Worm (Caenorhabditis elegans) whole organism, young adult: ENCODE data around the gene srh-123.
"Not testable (repeated sequence)": the region's sequence is repeated elsewhere in the genome, so short reads cannot be mapped to it uniquely, and the experiment has no call there.

ENCODE experiments used
- B0336.3 ChIP-seq: fragments of 200-800 bp; sonication (Bioruptor generic); IDR thresholded peaks from 2 replicates; pipeline ENCODE4 v1.3.6; 2022; ENCODE audit warnings: missing genetic modification characterization, missing compliant biosample characterization
- C17E4.6 ChIP-seq: fragments of 200-800 bp; sonication (Bioruptor generic); IDR thresholded peaks from 2 replicates; pipeline ENCODE4 v1.3.6; 2022; ENCODE audit warnings: missing genetic modification reagents, missing genetic modification characterization, missing compliant biosample characterization
- F33H1.4 ChIP-seq: fragments of 200-800 bp; sonication (Bioruptor generic); IDR thresholded peaks from 2 replicates; pipeline ENCODE4 v1.3.6; 2022; ENCODE audit warnings: missing genetic modification reagents, missing genetic modification characterization, missing compliant biosample characterization
- F37B4.10 ChIP-seq: fragments of 200-800 bp; sonication (Bioruptor generic); IDR thresholded peaks from 2 replicates; pipeline ENCODE4 v1.3.6; 2022; ENCODE audit warnings: missing genetic modification characterization, missing compliant biosample characterization
- F49E8.2 ChIP-seq: sonication (generic microtip); optimal IDR thresholded peaks from 3 replicates; lab custom pipeline; 2017; ENCODE audit warnings: missing genetic modification characterization, mild to moderate bottlenecking, missing compliant biosample characterization, antibody characterized with exemption, moderate library complexity; ENCODE audit not compliant: insufficient read depth
- K11D2.4 ChIP-seq: fragments of 200-800 bp; sonication (Bioruptor generic); IDR thresholded peaks from 2 replicates; pipeline ENCODE4 v1.3.6; 2022; ENCODE audit warnings: missing genetic modification reagents, missing genetic modification characterization, missing compliant biosample characterization
- T07F8.4 ChIP-seq: sonication (generic microtip); optimal IDR thresholded peaks from 2 replicates; lab custom pipeline; 2016; ENCODE audit warnings: mild to moderate bottlenecking, missing genetic modification characterization, moderate library complexity, missing compliant biosample characterization
- Y53F4B.3 ChIP-seq: fragments of 200-800 bp; sonication (Bioruptor generic); IDR thresholded peaks from 2 replicates; pipeline ENCODE4 v1.3.6; 2022; ENCODE audit warnings: missing genetic modification reagents, missing genetic modification characterization, missing compliant biosample characterization
- ZK185.1 ChIP-seq: sonication (generic microtip); optimal IDR thresholded peaks from 2 replicates; lab custom pipeline; 2016; ENCODE audit warnings: mild to moderate bottlenecking, missing genetic modification characterization, missing compliant biosample characterization; ENCODE audit not compliant: poor library complexity, severe bottlenecking
- ama-1 ChIP-seq, 3 experiments: fragments of 150-350 bp in 1 of 3; sonication (generic microtip) in 2 of 3; optimal IDR thresholded peaks; 2 replicates each; lab custom pipeline; 2014 to 2018; ENCODE audit warnings: missing biosample characterization in 2 of 3, missing genetic modification characterization in 2 of 3, missing genetic modification reagents in 2 of 3
- attf-6 ChIP-seq: fragments of 200-800 bp; sonication (Bioruptor generic); IDR thresholded peaks from 2 replicates; pipeline ENCODE4 v1.3.6; 2022; ENCODE audit warnings: missing genetic modification reagents, missing genetic modification characterization, missing compliant biosample characterization
- ccch-3 ChIP-seq: fragments of 200-800 bp; sonication (Bioruptor generic); optimal IDR thresholded peaks from 2 replicates; lab custom pipeline; 2018; ENCODE audit warnings: mild to moderate bottlenecking, missing genetic modification characterization, missing compliant biosample characterization
- ceh-27 ChIP-seq: fragments of 200-800 bp; sonication (Bioruptor generic); optimal IDR thresholded peaks from 2 replicates; lab custom pipeline; 2018; ENCODE audit warnings: mild to moderate bottlenecking, missing genetic modification characterization, moderate library complexity, missing compliant biosample characterization
- ceh-58 ChIP-seq: fragments of 200-800 bp; sonication (Bioruptor generic); IDR thresholded peaks from 2 replicates; pipeline ENCODE4 v1.3.6; 2022; ENCODE audit warnings: missing genetic modification characterization, missing compliant biosample characterization
- ceh-91 ChIP-seq: fragments of 200-800 bp; sonication (Bioruptor generic); IDR thresholded peaks from 2 replicates; pipeline ENCODE4 v1.3.6; 2022; ENCODE audit warnings: missing genetic modification reagents, missing genetic modification characterization, missing compliant biosample characterization
- efl-1 ChIP-seq: fragments of 150-350 bp; optimal IDR thresholded peaks from 2 replicates; lab custom pipeline; 2014; ENCODE audit warnings: missing biosample characterization, missing genetic modification reagents, missing genetic modification characterization
- fkh-3 ChIP-seq: sonication (generic microtip); optimal IDR thresholded peaks from 2 replicates; lab custom pipeline; 2016; ENCODE audit warnings: mild to moderate bottlenecking, missing genetic modification characterization, missing compliant biosample characterization
- hlh-12 ChIP-seq: sonication (generic microtip); optimal IDR thresholded peaks from 2 replicates; lab custom pipeline; 2016; ENCODE audit warnings: missing genetic modification characterization, missing compliant biosample characterization
- hlh-26 ChIP-seq: fragments of 200-800 bp; sonication (Bioruptor generic); conservative IDR thresholded peaks from 2 replicates; pipeline ENCODE4 v1.3.6; 2022; ENCODE audit warnings: missing genetic modification reagents, missing genetic modification characterization, missing compliant biosample characterization
- hmg-20 ChIP-seq: fragments of 200-800 bp; sonication (Bioruptor generic); IDR thresholded peaks from 2 replicates; pipeline ENCODE4 v1.3.6; 2022; ENCODE audit warnings: missing genetic modification reagents, missing genetic modification characterization, missing compliant biosample characterization
- hrde-1 ChIP-seq: sonication (generic microtip); optimal IDR thresholded peaks from 2 replicates; lab custom pipeline; 2016; ENCODE audit warnings: missing genetic modification characterization, mild to moderate bottlenecking, missing compliant biosample characterization, moderate library complexity, missing genotype, missing genetic modification reagents, borderline replicate concordance
- lag-1 ChIP-seq: fragments of 200-800 bp; sonication (Bioruptor generic); IDR thresholded peaks from 2 replicates; pipeline ENCODE4 v1.3.6; 2022; ENCODE audit warnings: missing genetic modification reagents, missing genetic modification characterization, missing compliant biosample characterization
- let-607 ChIP-seq, 2 experiments: fragments of 200-800 bp in 1 of 2; sonication (Bioruptor generic) in 1 of 2; sonication (generic microtip) in 1 of 2; optimal IDR thresholded peaks; 2 replicates each; lab custom pipeline; 2016 to 2018; ENCODE audit warnings: mild to moderate bottlenecking in 2 of 2, missing compliant biosample characterization in 2 of 2, missing genetic modification characterization in 2 of 2, moderate library complexity in 2 of 2, missing genotype in 1 of 2
- madf-8 ChIP-seq: fragments of 200-800 bp; sonication (Bioruptor generic); conservative IDR thresholded peaks from 2 replicates; pipeline ENCODE4 v1.3.6; 2022; ENCODE audit warnings: missing genetic modification reagents, missing genetic modification characterization, missing compliant biosample characterization
- mel-28 ChIP-seq: sonication (generic microtip); optimal IDR thresholded peaks from 2 replicates; lab custom pipeline; 2016; ENCODE audit warnings: borderline replicate concordance, mild to moderate bottlenecking, missing genetic modification characterization, missing compliant biosample characterization
- mes-4 ChIP-seq: sonication (generic microtip); optimal IDR thresholded peaks from 2 replicates; lab custom pipeline; 2016; ENCODE audit warnings: missing genotype, missing genetic modification characterization, missing compliant biosample characterization
- pha-4 ChIP-seq: fragments of 150-350 bp; sonication (generic microtip); optimal IDR thresholded peaks from 2 replicates; lab custom pipeline; 2014; ENCODE audit warnings: missing biosample characterization, missing genetic modification reagents, missing genetic modification characterization
- repo-1 ChIP-seq: sonication (generic microtip); optimal IDR thresholded peaks from 2 replicates; lab custom pipeline; 2017; ENCODE audit warnings: mild to moderate bottlenecking, missing genetic modification characterization, missing compliant biosample characterization
- rpc-1 ChIP-seq, 2 experiments: fragments of 150-350 bp in 1 of 2; sonication (generic microtip) in 1 of 2; optimal IDR thresholded peaks; 2 replicates each; lab custom pipeline; 2014 to 2018; ENCODE audit warnings: missing biosample characterization in 1 of 2, missing genetic modification characterization in 1 of 2, missing genetic modification reagents in 1 of 2, missing genotype in 1 of 2
- sdz-38 ChIP-seq: sonication (generic microtip); optimal IDR thresholded peaks from 2 replicates; lab custom pipeline; 2016; ENCODE audit warnings: missing genotype, missing genetic modification characterization, missing compliant biosample characterization
- sea-2 ChIP-seq: fragments of 200-800 bp; sonication (Bioruptor generic); IDR thresholded peaks from 2 replicates; pipeline ENCODE4 v1.3.6; 2022; ENCODE audit warnings: missing genetic modification characterization, missing compliant biosample characterization
- snpc-4 ChIP-seq, 5 experiments: fragments of 150-350 bp in 1 of 5; sonication (generic microtip) in 4 of 5; optimal IDR thresholded peaks; 2 replicates each; lab custom pipeline; 2014 to 2018; ENCODE audit warnings: missing genetic modification characterization in 5 of 5, missing biosample characterization in 3 of 5, antibody characterized with exemption in 2 of 5, mild to moderate bottlenecking in 2 of 5, missing compliant biosample characterization in 2 of 5, missing genotype in 2 of 5, moderate library complexity in 2 of 5, missing genetic modification reagents in 1 of 5
- sptf-2 ChIP-seq: fragments of 200-800 bp; sonication (Bioruptor generic); optimal IDR thresholded peaks from 2 replicates; lab custom pipeline; 2018; ENCODE audit warnings: mild to moderate bottlenecking, missing genetic modification characterization, missing compliant biosample characterization
- zfh-2 ChIP-seq: fragments of 200-800 bp; sonication (Bioruptor generic); conservative IDR thresholded peaks from 2 replicates; pipeline ENCODE4 v1.3.6; 2022; ENCODE audit warnings: missing genetic modification reagents, missing genetic modification characterization, missing compliant biosample characterization
- ztf-18 ChIP-seq: sonication (generic microtip); optimal IDR thresholded peaks from 2 replicates; lab custom pipeline; 2016; ENCODE audit warnings: missing genotype, mild to moderate bottlenecking, missing genetic modification characterization, missing compliant biosample characterization

The srh-123 gene

ce11 chrV:17438317-17438716, 35.5 kb upstream of the srh-123 start, which contains the start of gene srsx-2:
TSS of gene srsx-2 (minus strand) at chrV:17438417.
- TF ChIP-seq rpc-1 (optimal IDR thresholded peaks at IDR 0.05; lab: Kevin White, UChicago) (no peak), rpc-1 (tag; optimal IDR thresholded peaks at IDR 0.05; lab: Kevin White, UChicago) (no peak), F33H1.4 (GFP tag; lab: Robert Waterston, UW) (no peak), ama-1 (optimal IDR thresholded peaks at IDR 0.05; lab: Kevin White, UChicago) (no peak), ama-1 (GFP tag; optimal IDR thresholded peaks at IDR 0.05; lab: Kevin White, UChicago) (no peak), ztf-18 (tag; lab: Kevin White, UChicago) (no peak), ZK185.1 (no peak)

ce11 chrV:17439406-17439805, 34.4 kb upstream of the srh-123 start, which contains the start of gene srh-154:
TSS of gene srh-154 (plus strand) at chrV:17439706.
- TF ChIP-seq B0336.3 (GFP tag; lab: Robert Waterston, UW) (no peak), F37B4.10 (GFP tag; lab: Robert Waterston, UW) (no peak), mes-4 (tag; lab: Kevin White, UChicago) (no peak), zfh-2 (no peak), ceh-58 (no peak), K11D2.4 (GFP tag; lab: Robert Waterston, UW) (no peak), hlh-12 (tag; lab: Kevin White, UChicago) (no peak), ceh-27 (no peak), fkh-3 (tag; lab: Kevin White, UChicago) (no peak), mel-28 (no peak), Y53F4B.3 (no peak), T07F8.4 (tag; lab: Kevin White, UChicago) (no peak), sdz-38 (tag; lab: Kevin White, UChicago) (no peak), sptf-2 (GFP tag; lab: Kevin White, UChicago) (no peak), snpc-4 (GFP tag; optimal IDR thresholded peaks at IDR 0.05; lab: Kevin White, UChicago) (no peak), snpc-4 (tag; optimal IDR thresholded peaks at IDR 0.05; lab: Kevin White, UChicago) (no peak), madf-8 (GFP tag; lab: Robert Waterston, UW) (no peak), sea-2 (GFP tag; lab: Robert Waterston, UW) (no peak)
- TF ChIP-seq, all 124 proteins: peak for 0

- TF ChIP-seq snpc-4 (GFP tag; optimal IDR thresholded peaks at IDR 0.05; lab: Kevin White, UChicago) (no peak), snpc-4 (tag; optimal IDR thresholded peaks at IDR 0.05; lab: Kevin White, UChicago) (no peak), pha-4 (tag; lab: Kevin White, UChicago) (no peak), sea-2 (GFP tag; lab: Robert Waterston, UW) (no peak), let-607 (tag; optimal IDR thresholded peaks at IDR 0.05; lab: Kevin White, UChicago) (no peak), F49E8.2 (no peak), hlh-26 (no peak), hmg-20 (GFP tag; lab: Robert Waterston, UW) (no peak), hrde-1 (tag; lab: Kevin White, UChicago) (no peak), attf-6 (no peak), efl-1 (GFP tag; lab: Kevin White, UChicago) (no peak), repo-1 (no peak), ccch-3 (GFP tag; lab: Kevin White, UChicago) (no peak)
These were observed 24.0 kb upstream of the srh-123 start for ce11 chrV:17449836-17450235.

ce11 chrV:17456197-17456596, 17.6 kb upstream of the srh-123 start, which contains the start of gene srh-203:
TSS of gene srh-203 (minus strand) at chrV:17456297.
- not testable (repeated sequence) for TF ChIP-seq lag-1 (GFP tag; lab: Robert Waterston, UW); ceh-91 (GFP tag; lab: Robert Waterston, UW); C17E4.6
